Fruit fly (Drosophila melanogaster) whole organism, adult: ENCODE measurements around the gene upSET.

ENCODE experiments used
- CG11617 ChIP-seq: fragments of 200-800 bp; sonication (Bioruptor generic); optimal IDR thresholded peaks from 2 replicates; lab custom pipeline; 2017; ENCODE audit warnings: mild to moderate bottlenecking, missing biosample characterization, missing genetic modification reagents, missing genetic modification characterization
- CG14711 ChIP-seq: fragments of 200-800 bp; sonication (Bioruptor generic); optimal IDR thresholded peaks from 2 replicates; lab custom pipeline; 2018; ENCODE audit warnings: missing biosample characterization, mild to moderate bottlenecking, missing genetic modification characterization, moderate library complexity
- CG5204 ChIP-seq: fragments of 200-800 bp; sonication (Bioruptor generic); optimal IDR thresholded peaks from 2 replicates; lab custom pipeline; 2016; ENCODE audit warnings: missing biosample characterization, missing genetic modification characterization
- Clk ChIP-seq: fragments of 200-800 bp; sonication (Bioruptor generic); optimal IDR thresholded peaks from 2 replicates; lab custom pipeline; 2017; ENCODE audit warnings: missing biosample characterization, missing genetic modification characterization
- Mnt ChIP-seq: fragments of 200-800 bp; sonication (Bioruptor generic); optimal IDR thresholded peaks from 2 replicates; lab custom pipeline; 2016; ENCODE audit warnings: missing biosample characterization, mild to moderate bottlenecking, missing genetic modification characterization
- kay ChIP-seq: fragments of 200-800 bp; sonication (Bioruptor generic); peaks from one replicate; lab custom pipeline; 2016; ENCODE audit warnings: missing biosample characterization, missing genetic modification characterization, borderline replicate concordance
- ovo ChIP-seq: fragments of 200-800 bp; sonication (Bioruptor generic); optimal IDR thresholded peaks from 2 replicates; lab custom pipeline; 2016; ENCODE audit warnings: missing biosample characterization, missing genetic modification characterization
- tj ChIP-seq: fragments of 200-800 bp; sonication (Bioruptor generic); optimal IDR thresholded peaks from 3 replicates; lab custom pipeline; 2017; ENCODE audit warnings: missing biosample characterization, mild to moderate bottlenecking, missing genetic modification characterization, moderate library complexity
- toe ChIP-seq: fragments of 200-800 bp; sonication (Bioruptor generic); optimal IDR thresholded peaks from 2 replicates; lab custom pipeline; 2016; ENCODE audit warnings: missing biosample characterization, missing genetic modification characterization

DNA sequence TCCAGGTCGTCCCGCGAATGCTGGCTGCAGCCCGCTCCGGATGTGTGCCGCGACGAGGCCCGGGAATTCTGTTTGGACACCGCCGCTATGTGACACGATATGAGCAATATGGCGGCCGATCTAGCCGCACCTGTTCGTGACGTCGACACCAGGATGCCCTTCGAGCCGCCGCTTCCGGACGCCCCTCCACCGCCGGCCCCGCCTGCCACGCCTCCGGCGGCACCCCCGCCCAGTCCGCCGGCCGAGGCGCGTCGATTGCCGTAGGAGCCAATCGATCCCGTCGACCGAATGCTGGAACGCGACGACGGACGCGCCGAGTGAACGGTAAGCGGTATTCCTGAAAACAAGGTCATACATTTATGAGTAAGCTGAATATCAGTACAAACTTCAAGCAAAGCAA, 19.4 kb upstream of the upSET start:
- TF ChIP-seq CG14711 (tag; lab: Kevin White, UChicago), result no peak
- TF ChIP-seq kay, result no peak
- TF ChIP-seq toe (GFP tag; lab: Kevin White, UChicago), result no peak
- TF ChIP-seq Clk, result no peak
- no peak for TF ChIP-seq CG5204 (GFP tag; lab: Kevin White, UChicago)
- TF ChIP-seq ovo (GFP tag; lab: Kevin White, UChicago), result no peak
- no peak for TF ChIP-seq tj (GFP tag; lab: Kevin White, UChicago)
- TF ChIP-seq CG11617 (GFP tag; lab: Kevin White, UChicago), result no peak
- no peak for TF ChIP-seq Mnt (GFP tag; lab: Kevin White, UChicago)
